Worm (Caenorhabditis elegans) whole organism, young adult: Measurements from ENCODE around the gene srab-13.

Experiments
- B0035.1 ChIP-seq: sonication (generic microtip); optimal IDR thresholded peaks from 2 replicates; lab custom pipeline; 2016; ENCODE audit warnings: missing genetic modification characterization, mild to moderate bottlenecking, missing compliant biosample characterization, missing genotype, missing genetic modification reagents
- C06A6.2 ChIP-seq: fragments of 200-800 bp; sonication (Bioruptor generic); conservative IDR thresholded peaks from 2 replicates; pipeline ENCODE4 v1.3.6; 2022; ENCODE audit warnings: missing genetic modification characterization, missing compliant biosample characterization
- C17E4.6 ChIP-seq: fragments of 200-800 bp; sonication (Bioruptor generic); IDR thresholded peaks from 2 replicates; pipeline ENCODE4 v1.3.6; 2022; ENCODE audit warnings: missing genetic modification reagents, missing genetic modification characterization, missing compliant biosample characterization
- D2030.7 ChIP-seq: fragments of 200-800 bp; sonication (Bioruptor generic); IDR thresholded peaks from 2 replicates; pipeline ENCODE4 v1.3.6; 2022; ENCODE audit warnings: missing genetic modification reagents, missing genetic modification characterization, missing compliant biosample characterization
- F10E7.11 ChIP-seq: sonication (generic microtip); optimal IDR thresholded peaks from 2 replicates; lab custom pipeline; 2017; ENCODE audit warnings: mild to moderate bottlenecking, missing genetic modification characterization, moderate library complexity, missing compliant biosample characterization
- F23B12.7 ChIP-seq: sonication (generic microtip); optimal IDR thresholded peaks from 2 replicates; lab custom pipeline; 2017; ENCODE audit warnings: missing genetic modification characterization, mild to moderate bottlenecking, missing compliant biosample characterization, antibody characterized with exemption, moderate library complexity; ENCODE audit not compliant: insufficient read depth
- F55B11.4 ChIP-seq: sonication (generic microtip); optimal IDR thresholded peaks from 2 replicates; lab custom pipeline; 2016; ENCODE audit warnings: missing compliant biosample characterization, missing genetic modification characterization, borderline replicate concordance; ENCODE audit not compliant: insufficient read depth
- K11D2.4 ChIP-seq: fragments of 200-800 bp; sonication (Bioruptor generic); IDR thresholded peaks from 2 replicates; pipeline ENCODE4 v1.3.6; 2022; ENCODE audit warnings: missing genetic modification reagents, missing genetic modification characterization, missing compliant biosample characterization
- T07F8.4 ChIP-seq: sonication (generic microtip); optimal IDR thresholded peaks from 2 replicates; lab custom pipeline; 2016; ENCODE audit warnings: mild to moderate bottlenecking, missing genetic modification characterization, moderate library complexity, missing compliant biosample characterization
- T26A5.8 ChIP-seq: sonication (generic microtip); optimal IDR thresholded peaks from 2 replicates; lab custom pipeline; 2016; ENCODE audit warnings: missing genetic modification characterization, missing compliant biosample characterization
- Y56A3A.18 ChIP-seq: fragments of 200-800 bp; sonication (Bioruptor generic); IDR thresholded peaks from 2 replicates; pipeline ENCODE4 v1.3.6; 2022; ENCODE audit warnings: missing genetic modification reagents, missing genetic modification characterization, missing compliant biosample characterization
- Y95B8A.8 ChIP-seq: fragments of 200-800 bp; sonication (Bioruptor generic); IDR thresholded peaks from 2 replicates; pipeline ENCODE4 v1.3.6; 2022; ENCODE audit warnings: missing genetic modification reagents, missing genetic modification characterization, missing compliant biosample characterization
- akir-1 ChIP-seq: fragments of 200-800 bp; sonication (Bioruptor generic); optimal IDR thresholded peaks from 2 replicates; lab custom pipeline; 2018; ENCODE audit warnings: mild to moderate bottlenecking, missing genetic modification characterization, moderate library complexity, missing compliant biosample characterization
- ama-1 ChIP-seq, 3 experiments: fragments of 150-350 bp in 1 of 3; sonication (generic microtip) in 2 of 3; optimal IDR thresholded peaks; 2 replicates each; lab custom pipeline; 2014 to 2018; ENCODE audit warnings: missing biosample characterization in 2 of 3, missing genetic modification characterization in 2 of 3, missing genetic modification reagents in 2 of 3
- aptf-3 ChIP-seq: fragments of 200-800 bp; sonication (Bioruptor generic); IDR thresholded peaks from 2 replicates; pipeline ENCODE4 v1.3.6; 2022; ENCODE audit warnings: missing genetic modification characterization, missing compliant biosample characterization
- attf-5 ChIP-seq: fragments of 200-800 bp; sonication (Bioruptor generic); optimal IDR thresholded peaks from 2 replicates; lab custom pipeline; 2018; ENCODE audit warnings: mild to moderate bottlenecking, missing genetic modification characterization, missing compliant biosample characterization
- cebp-2 ChIP-seq: fragments of 200-800 bp; sonication (Bioruptor generic); IDR thresholded peaks from 2 replicates; pipeline ENCODE4 v1.3.6; 2022; ENCODE audit warnings: missing genetic modification characterization, missing compliant biosample characterization
- ceh-91 ChIP-seq: fragments of 200-800 bp; sonication (Bioruptor generic); IDR thresholded peaks from 2 replicates; pipeline ENCODE4 v1.3.6; 2022; ENCODE audit warnings: missing genetic modification reagents, missing genetic modification characterization, missing compliant biosample characterization
- die-1 ChIP-seq: sonication (generic microtip); optimal IDR thresholded peaks from 2 replicates; lab custom pipeline; 2016; ENCODE audit warnings: missing genotype, mild to moderate bottlenecking, missing genetic modification characterization, missing compliant biosample characterization
- egl-18 ChIP-seq: fragments of 200-800 bp; sonication (Bioruptor generic); IDR thresholded peaks from 2 replicates; pipeline ENCODE4 v1.3.6; 2022; ENCODE audit warnings: missing genetic modification reagents, missing genetic modification characterization, missing compliant biosample characterization
- egrh-3 ChIP-seq: fragments of 200-800 bp; sonication (Bioruptor generic); IDR thresholded peaks from 2 replicates; pipeline ENCODE4 v1.3.6; 2022; ENCODE audit warnings: missing genetic modification reagents, missing genetic modification characterization, missing compliant biosample characterization
- ekl-4 ChIP-seq: fragments of 200-800 bp; sonication (Bioruptor generic); IDR thresholded peaks from 2 replicates; pipeline ENCODE4 v1.3.6; 2022; ENCODE audit warnings: missing genetic modification reagents, missing genetic modification characterization, missing compliant biosample characterization
- fkh-3 ChIP-seq: sonication (generic microtip); optimal IDR thresholded peaks from 2 replicates; lab custom pipeline; 2016; ENCODE audit warnings: mild to moderate bottlenecking, missing genetic modification characterization, missing compliant biosample characterization
- gei-17 ChIP-seq: fragments of 200-800 bp; sonication (Bioruptor generic); optimal IDR thresholded peaks from 2 replicates; lab custom pipeline; 2018; ENCODE audit warnings: mild to moderate bottlenecking, missing genetic modification characterization, missing compliant biosample characterization
- let-607 ChIP-seq, 2 experiments: fragments of 200-800 bp in 1 of 2; sonication (Bioruptor generic) in 1 of 2; sonication (generic microtip) in 1 of 2; optimal IDR thresholded peaks; 2 replicates each; lab custom pipeline; 2016 to 2018; ENCODE audit warnings: mild to moderate bottlenecking in 2 of 2, missing compliant biosample characterization in 2 of 2, missing genetic modification characterization in 2 of 2, moderate library complexity in 2 of 2, missing genotype in 1 of 2
- lin-26 ChIP-seq: fragments of 200-800 bp; sonication (Bioruptor generic); IDR thresholded peaks from 2 replicates; pipeline ENCODE4 v1.3.6; 2022; ENCODE audit warnings: missing genetic modification reagents, missing genetic modification characterization, missing compliant biosample characterization
- lir-1 ChIP-seq: fragments of 200-800 bp; sonication (Bioruptor generic); conservative IDR thresholded peaks from 2 replicates; pipeline ENCODE4 v1.3.6; 2022; ENCODE audit warnings: missing genetic modification reagents, missing genetic modification characterization, missing compliant biosample characterization
- madf-6 ChIP-seq: fragments of 200-800 bp; sonication (Bioruptor generic); IDR thresholded peaks from 2 replicates; pipeline ENCODE4 v1.3.6; 2022; ENCODE audit warnings: missing genetic modification reagents, missing genetic modification characterization, missing compliant biosample characterization
- nfyb-1 ChIP-seq: fragments of 200-800 bp; sonication (Bioruptor generic); IDR thresholded peaks from 2 replicates; pipeline ENCODE4 v1.3.6; 2022; ENCODE audit warnings: missing genetic modification reagents, missing genetic modification characterization, missing compliant biosample characterization
- nhr-80 ChIP-seq: sonication (generic microtip); optimal IDR thresholded peaks from 2 replicates; lab custom pipeline; 2016; ENCODE audit warnings: missing genetic modification characterization, missing compliant biosample characterization
- pbrm-1 ChIP-seq: fragments of 200-800 bp; sonication (Bioruptor generic); IDR thresholded peaks from 2 replicates; pipeline ENCODE4 v1.3.6; 2022; ENCODE audit warnings: missing genetic modification reagents, missing genetic modification characterization, missing compliant biosample characterization
- rec-8 ChIP-seq, 2 experiments: sonication (generic microtip); optimal IDR thresholded peaks; 2 replicates each; lab custom pipeline; 2016; ENCODE audit warnings: mild to moderate bottlenecking in 2 of 2, missing genetic modification characterization in 2 of 2, missing genetic modification reagents in 2 of 2, missing genotype in 2 of 2, missing biosample characterization in 1 of 2, missing compliant biosample characterization in 1 of 2, moderate library complexity in 1 of 2
- rpc-1 ChIP-seq, 2 experiments: fragments of 150-350 bp in 1 of 2; sonication (generic microtip) in 1 of 2; optimal IDR thresholded peaks; 2 replicates each; lab custom pipeline; 2014 to 2018; ENCODE audit warnings: missing biosample characterization in 1 of 2, missing genetic modification characterization in 1 of 2, missing genetic modification reagents in 1 of 2, missing genotype in 1 of 2
- sea-2 ChIP-seq: fragments of 200-800 bp; sonication (Bioruptor generic); IDR thresholded peaks from 2 replicates; pipeline ENCODE4 v1.3.6; 2022; ENCODE audit warnings: missing genetic modification characterization, missing compliant biosample characterization
- snpc-1.3 ChIP-seq: sonication (generic microtip); optimal IDR thresholded peaks from 2 replicates; lab custom pipeline; 2017; ENCODE audit warnings: missing genetic modification characterization, mild to moderate bottlenecking, missing compliant biosample characterization, antibody characterized with exemption, moderate library complexity, missing genotype, missing genetic modification reagents; ENCODE audit not compliant: insufficient read depth
- somi-1 ChIP-seq: fragments of 200-800 bp; sonication (Bioruptor generic); optimal IDR thresholded peaks from 2 replicates; lab custom pipeline; 2018; ENCODE audit warnings: mild to moderate bottlenecking, missing genetic modification characterization, missing compliant biosample characterization
- sptf-2 ChIP-seq: fragments of 200-800 bp; sonication (Bioruptor generic); optimal IDR thresholded peaks from 2 replicates; lab custom pipeline; 2018; ENCODE audit warnings: mild to moderate bottlenecking, missing genetic modification characterization, missing compliant biosample characterization
- tbp1 ChIP-seq: fragments of 200-800 bp; sonication (Bioruptor generic); optimal IDR thresholded peaks from 2 replicates; lab custom pipeline; 2018; ENCODE audit warnings: mild to moderate bottlenecking, missing genetic modification characterization, missing compliant biosample characterization
- tbx-9 ChIP-seq: sonication (generic microtip); optimal IDR thresholded peaks from 2 replicates; lab custom pipeline; 2016; ENCODE audit warnings: borderline replicate concordance, missing genetic modification characterization, inconsistent platforms, missing compliant biosample characterization
- tlf-1 ChIP-seq: fragments of 200-800 bp; sonication (Bioruptor generic); optimal IDR thresholded peaks from 2 replicates; lab custom pipeline; 2018; ENCODE audit warnings: mild to moderate bottlenecking, missing genetic modification characterization, missing compliant biosample characterization
- unc-130 ChIP-seq: sonication (generic microtip); optimal IDR thresholded peaks from 2 replicates; lab custom pipeline; 2016; ENCODE audit warnings: missing genetic modification reagents, missing genetic modification characterization, missing compliant biosample characterization
- zfh-2 ChIP-seq: fragments of 200-800 bp; sonication (Bioruptor generic); conservative IDR thresholded peaks from 2 replicates; pipeline ENCODE4 v1.3.6; 2022; ENCODE audit warnings: missing genetic modification reagents, missing genetic modification characterization, missing compliant biosample characterization
- zim-3 ChIP-seq: sonication (generic microtip); optimal IDR thresholded peaks from 2 replicates; lab custom pipeline; 2017; ENCODE audit warnings: mild to moderate bottlenecking, missing genetic modification characterization, moderate library complexity, missing compliant biosample characterization
- ztf-18 ChIP-seq: sonication (generic microtip); optimal IDR thresholded peaks from 2 replicates; lab custom pipeline; 2016; ENCODE audit warnings: missing genotype, mild to moderate bottlenecking, missing genetic modification characterization, missing compliant biosample characterization
- ztf-26 ChIP-seq: sonication (generic microtip); optimal IDR thresholded peaks from 2 replicates; lab custom pipeline; 2017; ENCODE audit warnings: missing genetic modification characterization, missing compliant biosample characterization
- ztf-28 ChIP-seq: fragments of 200-800 bp; sonication (Bioruptor generic); IDR thresholded peaks from 2 replicates; pipeline ENCODE4 v1.3.6; 2022; ENCODE audit warnings: missing genetic modification reagents, missing genetic modification characterization, missing compliant biosample characterization
- ztf-3 ChIP-seq: fragments of 200-800 bp; sonication (Bioruptor generic); optimal IDR thresholded peaks from 2 replicates; lab custom pipeline; 2018; ENCODE audit warnings: mild to moderate bottlenecking, missing genetic modification characterization, missing compliant biosample characterization

The srab-13 gene

ce11 chrV:2067985-2068499, 40.4 kb upstream of the srab-13 start, which contains the start of gene lbp-9 (continued):
- TF ChIP-seq snpc-1.3, result no peak
- TF ChIP-seq nhr-80 (tag; lab: Kevin White, UChicago), result no peak
- 0 out of 2 replicates have a peak, but pooled peaks have one; percentile 67 for TF ChIP-seq pbrm-1
- no peak for TF ChIP-seq B0035.1 (tag; lab: Kevin White, UChicago)
- TF ChIP-seq somi-1 (GFP tag; lab: Kevin White, UChicago), result no peak
- no peak for TF ChIP-seq tbx-9
- TF ChIP-seq egrh-3 (GFP tag; lab: Robert Waterston, UW), result peak; percentile 41
- peak; percentile 44 for TF ChIP-seq ztf-18
- no peak for TF ChIP-seq unc-130
- no peak for TF ChIP-seq aptf-3
- TF ChIP-seq T26A5.8 (tag; lab: Kevin White, UChicago), result no peak
- no peak for TF ChIP-seq egl-18 (GFP tag; lab: Robert Waterston, UW)
- TF ChIP-seq sptf-2 (GFP tag; lab: Kevin White, UChicago), result no peak
- TF ChIP-seq nfyb-1 (GFP tag; lab: Robert Waterston, UW), result 0 out of 2 replicates have a peak, but pooled peaks have one; percentile 46
- TF ChIP-seq ama-1 (optimal IDR thresholded peaks at IDR 0.05; lab: Kevin White, UChicago), result peak; percentile 34
- TF ChIP-seq ama-1 (GFP tag; optimal IDR thresholded peaks at IDR 0.05; lab: Kevin White, UChicago), result no peak
- 0 out of 2 replicates have a peak, but pooled peaks have one; percentile 61 for TF ChIP-seq K11D2.4 (GFP tag; lab: Robert Waterston, UW)
- no peak for TF ChIP-seq F23B12.7
- TF ChIP-seq C06A6.2 (GFP tag; lab: Robert Waterston, UW), result 0 out of 2 replicates have a peak, but pooled peaks have one; percentile 34
- TF ChIP-seq let-607 (tag; optimal IDR thresholded peaks at IDR 0.05; lab: Kevin White, UChicago), result peak in 1 of 2 experiments; percentile 30
- no peak for TF ChIP-seq C17E4.6 (GFP tag; lab: Robert Waterston, UW)
- TF ChIP-seq ztf-26 (tag; lab: Kevin White, UChicago), result no peak
- no peak for TF ChIP-seq rpc-1 (optimal IDR thresholded peaks at IDR 0.05; lab: Kevin White, UChicago)
- TF ChIP-seq rpc-1 (tag; optimal IDR thresholded peaks at IDR 0.05; lab: Kevin White, UChicago), result no peak
- no peak for TF ChIP-seq tlf-1 (GFP tag; lab: Kevin White, UChicago)
- no peak for TF ChIP-seq rec-8 (tag; optimal IDR thresholded peaks at IDR 0.05; lab: Kevin White, UChicago)
- TF ChIP-seq zfh-2 (GFP tag; lab: Robert Waterston, UW), result peak; percentile 94
- TF ChIP-seq akir-1 (GFP tag; lab: Kevin White, UChicago), result no peak
- TF ChIP-seq madf-6 (GFP tag; lab: Robert Waterston, UW), result no peak
- peak; percentile 71; the same call in 1 of the 2 replicates for TF ChIP-seq lin-26 (GFP tag; lab: Robert Waterston, UW)
- TF ChIP-seq zim-3, result peak; percentile 33
- no peak for TF ChIP-seq lir-1 (GFP tag; lab: Robert Waterston, UW)
- peak; percentile 60 for TF ChIP-seq T07F8.4
- TF ChIP-seq fkh-3 (tag; lab: Kevin White, UChicago), result no peak
- no peak for TF ChIP-seq sea-2 (GFP tag; lab: Robert Waterston, UW)
- TF ChIP-seq ztf-3 (GFP tag; lab: Kevin White, UChicago), result no peak
- TF ChIP-seq Y95B8A.8 (GFP tag; lab: Robert Waterston, UW), result peak; percentile 42; the same call in 1 of the 2 replicates
- TF ChIP-seq tbp1 (GFP tag; lab: Kevin White, UChicago), result peak; percentile 40
- TF ChIP-seq ceh-91, result no peak
- no peak for TF ChIP-seq D2030.7 (GFP tag; lab: Robert Waterston, UW)
- TF ChIP-seq F10E7.11 (tag; lab: Kevin White, UChicago), result no peak
- TF ChIP-seq F55B11.4 (tag; lab: Kevin White, UChicago), result no peak
- TF ChIP-seq gei-17, result peak; percentile 1
- no peak for TF ChIP-seq cebp-2
- TF ChIP-seq ztf-28 (GFP tag; lab: Robert Waterston, UW), result no peak
- no peak for TF ChIP-seq Y56A3A.18
- TF ChIP-seq attf-5 (GFP tag; lab: Kevin White, UChicago), result peak; percentile 79
- no peak for TF ChIP-seq ekl-4
- TF ChIP-seq die-1 (tag; lab: Kevin White, UChicago), result no peak
